Fruit fly (Drosophila melanogaster) whole organism, prepupa: ENCODE data around the gene Tim8.

Experiments
- CG32006 ChIP-seq: fragments of 200-800 bp; sonication (Bioruptor generic); optimal IDR thresholded peaks from 3 replicates; lab custom pipeline; 2017; ENCODE audit warnings: missing biosample characterization, mild to moderate bottlenecking, missing genetic modification characterization
- CG7368 ChIP-seq: fragments of 200-800 bp; sonication (Bioruptor generic); optimal IDR thresholded peaks from 3 replicates; lab custom pipeline; 2016; ENCODE audit warnings: missing biosample characterization, missing genetic modification characterization
- Gug ChIP-seq: fragments of 200-800 bp; sonication (Bioruptor generic); IDR thresholded peaks from 2 replicates; pipeline ENCODE4 v1.3.6; 2022; ENCODE audit warnings: missing biosample characterization, missing genetic modification characterization
- Sox15 ChIP-seq: fragments of 200-800 bp; sonication (Bioruptor generic); optimal IDR thresholded peaks from 3 replicates; lab custom pipeline; 2016; ENCODE audit warnings: missing biosample characterization, missing genetic modification characterization
- cyc ChIP-seq: fragments of 200-800 bp; sonication (Bioruptor generic); optimal IDR thresholded peaks from 3 replicates; lab custom pipeline; 2016; ENCODE audit warnings: missing biosample characterization, missing genetic modification characterization
- salr ChIP-seq, 2 experiments: fragments of 200-800 bp; sonication (Bioruptor generic); optimal IDR thresholded peaks; 3 replicates each; lab custom pipeline; 2016 to 2018; ENCODE audit warnings: missing biosample characterization in 2 of 2, missing genetic modification characterization in 2 of 2, mild to moderate bottlenecking in 1 of 2
- ss ChIP-seq, 2 experiments: fragments of 200-800 bp; sonication (Bioruptor generic); optimal IDR thresholded peaks; 2 replicates in 1 of 2; 3 replicates in 1 of 2; lab custom pipeline; 2017 to 2018; ENCODE audit warnings: mild to moderate bottlenecking in 2 of 2, missing biosample characterization in 2 of 2, missing genetic modification characterization in 2 of 2, moderate library complexity in 1 of 2

DNA sequence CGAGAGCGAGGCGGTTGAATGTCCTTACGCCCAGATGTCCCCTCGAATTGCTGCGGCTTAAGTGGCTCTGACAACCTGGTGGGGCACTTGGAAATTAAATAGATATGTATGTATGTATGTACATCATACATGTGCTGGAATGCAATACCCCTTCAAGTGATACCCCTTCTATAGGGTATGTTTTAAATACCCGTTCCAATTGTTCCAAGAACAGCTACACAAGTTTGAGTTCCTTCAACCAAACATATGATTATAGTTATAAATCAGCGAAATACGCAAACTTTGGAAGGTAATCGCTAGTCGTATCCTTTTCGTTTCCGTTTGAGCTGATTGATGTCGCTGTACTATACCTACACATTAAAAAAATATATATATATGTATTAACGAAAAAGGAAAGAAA lies 15.3 kb downstream of the Tim8 start:
- no peak for TF ChIP-seq salr (GFP tag; optimal IDR thresholded peaks at IDR 0.05; lab: Kevin White, UChicago)
- TF ChIP-seq CG32006 (GFP tag; lab: Kevin White, UChicago) = no peak
- TF ChIP-seq Sox15 (GFP tag; lab: Kevin White, UChicago) = no peak
- no peak for TF ChIP-seq CG7368
- TF ChIP-seq cyc = no peak
- TF ChIP-seq ss (GFP tag; optimal IDR thresholded peaks at IDR 0.05; lab: Kevin White, UChicago) = no peak
- TF ChIP-seq Gug = no peak
